Worm (Caenorhabditis elegans) whole organism, early embryonic: ENCODE results near the gene C01G5.7.

Source experiments
- B0310.2 ChIP-seq: sonication (generic microtip); optimal IDR thresholded peaks from 2 replicates; lab custom pipeline; 2016; ENCODE audit warnings: mild to moderate bottlenecking, missing genetic modification characterization, missing compliant biosample characterization
- aly-1 ChIP-seq: sonication (generic microtip); optimal IDR thresholded peaks from 2 replicates; lab custom pipeline; 2016; ENCODE audit warnings: missing genetic modification characterization, missing compliant biosample characterization
- ama-1 ChIP-seq: fragments of 150-350 bp; optimal IDR thresholded peaks from 2 replicates; lab custom pipeline; 2014
- ceh-13 ChIP-seq: fragments of 200-800 bp; sonication (Bioruptor generic); optimal IDR thresholded peaks from 2 replicates; lab custom pipeline; 2018; ENCODE audit warnings: mild to moderate bottlenecking, missing genetic modification characterization, missing compliant biosample characterization
- scrt-1 ChIP-seq: fragments of 200-800 bp; sonication (Bioruptor generic); IDR thresholded peaks from 2 replicates; pipeline ENCODE4 v1.3.6; 2022; ENCODE audit warnings: missing genetic modification characterization, missing compliant biosample characterization

ce11 chrIV:6526522-6526921 lies 8.6 kb downstream of the C01G5.7 start:
- no peak for TF ChIP-seq B0310.2 (tag; lab: Kevin White, UChicago)
- no peak for TF ChIP-seq ama-1 (lab: Kevin White, UChicago)
- TF ChIP-seq scrt-1: no peak
- TF ChIP-seq ceh-13: no peak
- no peak for TF ChIP-seq aly-1
